Worm (Caenorhabditis elegans) whole organism, midembryonic: ENCODE measurements around the gene Y54F10BM.22.

Experiments
- T22C8.4 ChIP-seq: fragments of 200-800 bp; sonication (Bioruptor generic); IDR thresholded peaks from 2 replicates; pipeline ENCODE4 v1.3.6; 2022; ENCODE audit warnings: missing genetic modification characterization, missing compliant biosample characterization
- cog-1 ChIP-seq: sonication (generic microtip); optimal IDR thresholded peaks from 2 replicates; lab custom pipeline; 2016; ENCODE audit warnings: missing genetic modification characterization, missing compliant biosample characterization
- flt-1 ChIP-seq: fragments of 200-800 bp; sonication (Bioruptor generic); IDR thresholded peaks from 2 replicates; pipeline ENCODE4 v1.3.6; 2022; ENCODE audit warnings: missing genetic modification characterization, missing compliant biosample characterization
- klf-2 ChIP-seq: fragments of 200-800 bp; sonication (Bioruptor generic); conservative IDR thresholded peaks from 2 replicates; pipeline ENCODE4 v1.3.6; 2022; ENCODE audit warnings: missing genetic modification reagents, missing genetic modification characterization, missing compliant biosample characterization
- med-1 ChIP-seq: sonication (generic microtip); optimal IDR thresholded peaks from 2 replicates; lab custom pipeline; 2017; ENCODE audit warnings: missing genetic modification characterization, mild to moderate bottlenecking, missing compliant biosample characterization, antibody characterized with exemption, missing genetic modification reagents; ENCODE audit not compliant: insufficient read depth
- ref-1 ChIP-seq: fragments of 200-800 bp; sonication (Bioruptor generic); conservative IDR thresholded peaks from 2 replicates; pipeline ENCODE4 v1.3.6; 2022; ENCODE audit warnings: missing genetic modification reagents, missing genetic modification characterization, missing compliant biosample characterization
- tab-1 ChIP-seq: fragments of 200-800 bp; sonication (Bioruptor generic); IDR thresholded peaks from 2 replicates; pipeline ENCODE4 v1.3.6; 2022; ENCODE audit warnings: missing genetic modification characterization, missing compliant biosample characterization
- ztf-23 ChIP-seq: fragments of 200-800 bp; sonication (Bioruptor generic); IDR thresholded peaks from 2 replicates; pipeline ENCODE4 v1.3.6; 2022; ENCODE audit warnings: missing genetic modification reagents, missing genetic modification characterization, missing compliant biosample characterization
- ztf-29 ChIP-seq: fragments of 200-800 bp; sonication (Bioruptor generic); IDR thresholded peaks from 2 replicates; pipeline ENCODE4 v1.3.6; 2022; ENCODE audit warnings: missing genetic modification reagents, missing genetic modification characterization, missing compliant biosample characterization

ce11 chrIII:2272732-2273131 is 8.0 kb upstream of the Y54F10BM.22 start, which contains the start of gene fbxa-39:
- TF ChIP-seq flt-1 (GFP tag; lab: Robert Waterston, UW) (no peak), ztf-23 (GFP tag; lab: Robert Waterston, UW) (no peak), T22C8.4 (no peak), klf-2 (GFP tag; lab: Robert Waterston, UW) (no peak), ref-1 (GFP tag; lab: Robert Waterston, UW) (no peak), cog-1 (tag; lab: Kevin White, UChicago) (no peak), ztf-29 (GFP tag; lab: Robert Waterston, UW) (no peak), tab-1 (GFP tag; lab: Robert Waterston, UW) (no peak), med-1 (GFP tag; lab: Kevin White, UChicago) (no peak)
